Fruit fly (Drosophila melanogaster): Measurements from ENCODE around the gene CG7992.

CG7992 gene

dm6 chrX:19247200-19248052 lies at the start of gene CG7992 (continued):
- TF ChIP-seq Xbp1 (GFP tag; optimal IDR thresholded peaks at IDR 0.05) (peak; percentile 54), dimm (GFP tag; IDR thresholded peaks at IDR 0.05) (no peak), CG30403 (GFP tag; optimal IDR thresholded peaks at IDR 0.05) (peak; percentile 70), PHDP (tag; optimal IDR thresholded peaks at IDR 0.05) (peak; percentile 56), CG10431 (GFP tag; optimal IDR thresholded peaks at IDR 0.05) (no peak), CG4617 (GFP tag; optimal IDR thresholded peaks at IDR 0.05; ENCODE audit: borderline replicate concordance) (no peak), CG2129 (GFP tag; IDR thresholded peaks at IDR 0.05; ENCODE audit: partially characterized antibody) (no peak), CG7357 (GFP tag; IDR thresholded peaks at IDR 0.05) (peak; percentile 25; the same call in 1 of the 3 replicates), sisA (GFP tag; IDR thresholded peaks at IDR 0.05) (0 out of 2 replicates have a peak, but pooled peaks have one; percentile 37), emc (GFP tag; optimal IDR thresholded peaks at IDR 0.05) (peak; percentile 15), Jarid2 (GFP tag; optimal IDR thresholded peaks at IDR 0.05) (peak; percentile 10), CG12155 (GFP tag; optimal IDR thresholded peaks at IDR 0.05) (peak; percentile 53), gce (GFP tag; IDR thresholded peaks at IDR 0.05) (no peak), Hmr (GFP tag; optimal IDR thresholded peaks at IDR 0.05) (peak; percentile 75), sr (GFP tag; IDR thresholded peaks at IDR 0.05) (no peak), prd (optimal IDR thresholded peaks at IDR 0.05) (no peak), prd (GFP tag; IDR thresholded peaks at IDR 0.05) (peak; percentile 41; the same call in 1 of the 3 replicates), cwo (GFP tag; optimal IDR thresholded peaks at IDR 0.05) (peak; percentile 69), p53 (GFP tag; optimal IDR thresholded peaks at IDR 0.05) (peak; percentile 28), Bdp1 (GFP tag; optimal IDR thresholded peaks at IDR 0.05) (peak; percentile 23), CG6272 (GFP tag; IDR thresholded peaks at IDR 0.05) (no peak), CG18476 (GFP tag; optimal IDR thresholded peaks at IDR 0.05) (peak; percentile 31), h (optimal IDR thresholded peaks at IDR 0.05) (no peak), CG30431 (GFP tag; optimal IDR thresholded peaks at IDR 0.05) (no peak), CG17361 (GFP tag; IDR thresholded peaks at IDR 0.05) (peak; percentile 76), NK7.1 (GFP tag; optimal IDR thresholded peaks at IDR 0.05) (peak; percentile 28), Dref (GFP tag; IDR thresholded peaks at IDR 0.05) (no peak), CG9437 (GFP tag; optimal IDR thresholded peaks at IDR 0.05) (no peak), pfk (GFP tag; optimal IDR thresholded peaks at IDR 0.05) (no peak), CG6689 (GFP tag; IDR thresholded peaks at IDR 0.05) (peak; percentile 63), nom (GFP tag; optimal IDR thresholded peaks at IDR 0.05) (no peak), CG6791 (GFP tag; IDR thresholded peaks at IDR 0.05; ENCODE audit: partially characterized antibody) (no peak), HLH4C (GFP tag; IDR thresholded peaks at IDR 0.05; ENCODE audit: partially characterized antibody) (no peak), CG32772 (GFP tag; IDR thresholded peaks at IDR 0.05) (peak; percentile 41; the same call in 1 of the 2 replicates), CG14965 (GFP tag; optimal IDR thresholded peaks at IDR 0.05; ENCODE audit: borderline replicate concordance) (no peak), vvl (GFP tag; IDR thresholded peaks at IDR 0.05) (no peak), CG9797 (GFP tag; optimal IDR thresholded peaks at IDR 0.05) (no peak), CG33213 (GFP tag; optimal IDR thresholded peaks at IDR 0.05) (no peak), Hmx (GFP tag; optimal IDR thresholded peaks at IDR 0.05) (peak; percentile 7), repo (GFP tag; optimal IDR thresholded peaks at IDR 0.05) (peak; percentile 34), wdn (GFP tag; IDR thresholded peaks at IDR 0.05) (no peak), CG3065 (GFP tag; optimal IDR thresholded peaks at IDR 0.05) (no peak), Oaz (GFP tag; IDR thresholded peaks at IDR 0.05) (0 out of 2 replicates have a peak, but pooled peaks have one; percentile 21), Lpt (GFP tag; optimal IDR thresholded peaks at IDR 0.05) (no peak), HLH54F (GFP tag; optimal IDR thresholded peaks at IDR 0.05) (peak; percentile 40)
